Worm (Caenorhabditis elegans) whole organism, late embryonic: ENCODE results near the gene C04C3.6.

Source experiments
- K09A11.1 ChIP-seq: sonication (generic microtip); optimal IDR thresholded peaks from 2 replicates; lab custom pipeline; 2017; ENCODE audit warnings: antibody characterized with exemption, mild to moderate bottlenecking, missing genetic modification characterization, missing compliant biosample characterization; ENCODE audit not compliant: insufficient read depth
- ceh-9 ChIP-seq: sonication (generic microtip); optimal IDR thresholded peaks from 2 replicates; lab custom pipeline; 2016; ENCODE audit warnings: mild to moderate bottlenecking, missing genetic modification characterization, inconsistent platforms, missing compliant biosample characterization
- pqm-1 ChIP-seq: sonication (generic microtip); optimal IDR thresholded peaks from 2 replicates; lab custom pipeline; 2016; ENCODE audit warnings: missing genetic modification characterization, missing compliant biosample characterization
- ref-2 ChIP-seq: sonication (generic microtip); optimal IDR thresholded peaks from 2 replicates; lab custom pipeline; 2016; ENCODE audit warnings: missing genetic modification characterization, missing compliant biosample characterization
- unc-86 ChIP-seq: sonication (generic microtip); optimal IDR thresholded peaks from 2 replicates; lab custom pipeline; 2016; ENCODE audit warnings: missing genetic modification characterization, missing compliant biosample characterization

DNA sequence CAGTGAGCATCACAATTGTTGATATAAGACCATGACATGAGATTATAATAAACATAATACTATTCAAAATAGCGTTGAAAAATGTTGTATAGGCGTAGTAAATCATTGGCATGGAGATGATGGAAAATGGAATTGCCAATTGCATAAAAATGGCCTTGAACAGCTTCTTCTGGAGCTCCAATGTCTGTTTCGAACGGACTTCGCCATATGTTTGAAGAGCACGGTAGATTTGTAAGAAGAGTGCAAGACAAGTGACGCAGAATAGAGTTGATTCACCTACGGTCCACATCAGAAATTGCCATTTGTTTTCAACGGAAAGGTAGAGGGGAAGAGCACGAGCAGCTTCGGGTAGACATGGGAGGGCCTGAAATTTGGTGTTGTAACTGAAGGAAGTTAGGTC, 24.9 kb upstream of the C04C3.6 start:
- no peak for TF ChIP-seq ref-2 (tag; lab: Kevin White, UChicago)
- TF ChIP-seq K09A11.1 (tag; lab: Kevin White, UChicago): no peak
- TF ChIP-seq pqm-1 (tag; lab: Kevin White, UChicago): no peak
- TF ChIP-seq ceh-9 (tag; lab: Kevin White, UChicago): no peak
- no peak for TF ChIP-seq unc-86
